Worm (Caenorhabditis elegans): ENCODE results near the gene pqn-51.

- TF ChIP-seq sma-3 (GFP tag; optimal IDR thresholded peaks at IDR 0.05) (no peak), nhr-237 (tag; optimal IDR thresholded peaks at IDR 0.05) (no peak), sem-4 (tag; optimal IDR thresholded peaks at IDR 0.05) (no peak), lin-13 (GFP tag; optimal IDR thresholded peaks at IDR 0.05) (no peak), snpc-4 (tag; optimal IDR thresholded peaks at IDR 0.05) (no peak)
These were observed 49.0 kb upstream of the pqn-51 start, which contains the start of gene ugt-7 for ce11 chrV:5000406-5000805.

Measured in whole organism, L2 larva.